Worm (Caenorhabditis elegans): ENCODE data around the gene xpo-1.

DNA sequence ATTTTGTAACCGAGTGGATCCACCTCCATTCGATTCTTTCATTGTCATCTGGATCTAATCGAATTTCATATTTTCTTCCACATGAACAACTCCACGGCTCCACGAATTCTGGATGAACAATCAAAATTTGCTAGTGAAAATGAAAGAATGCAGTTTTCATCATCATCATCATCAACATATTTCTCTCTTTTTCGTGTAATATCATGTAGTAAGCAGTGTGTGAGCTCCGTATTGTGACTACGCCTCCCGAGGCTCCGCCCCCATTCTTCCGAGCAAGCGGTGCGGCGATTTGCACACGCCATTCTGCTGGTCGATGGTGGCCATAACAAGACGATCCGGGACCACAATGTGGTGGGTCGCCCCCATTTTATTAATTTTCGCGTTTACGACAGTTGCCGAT, 6.8 kb upstream of the xpo-1 start, which contains the start of gene ZK742.7:
- no peak for TF ChIP-seq aly-2 (tag; optimal IDR thresholded peaks at IDR 0.05)
- TF ChIP-seq nhr-25 (tag; optimal IDR thresholded peaks at IDR 0.05): no peak
- TF ChIP-seq elt-3 (tag; optimal IDR thresholded peaks at IDR 0.05): no peak
- no peak for TF ChIP-seq ama-1 (optimal IDR thresholded peaks at IDR 0.05)
- TF ChIP-seq egl-27 (tag; optimal IDR thresholded peaks at IDR 0.05): no peak
- no peak for TF ChIP-seq pha-4 (tag; optimal IDR thresholded peaks at IDR 0.05)
- TF ChIP-seq nhr-77 (tag; optimal IDR thresholded peaks at IDR 0.05): no peak
- TF ChIP-seq nhr-28 (tag; optimal IDR thresholded peaks at IDR 0.05): no peak
- TF ChIP-seq nfya-1 (tag; optimal IDR thresholded peaks at IDR 0.05; ENCODE audit: insufficient read depth): no peak
- TF ChIP-seq ztf-4 (tag; optimal IDR thresholded peaks at IDR 0.05): no peak
- TF ChIP-seq snpc-4 (tag; optimal IDR thresholded peaks at IDR 0.05): no peak
- no peak for TF ChIP-seq fos-1 (tag; optimal IDR thresholded peaks at IDR 0.05)
- no peak for TF ChIP-seq ztf-11 (tag; optimal IDR thresholded peaks at IDR 0.05)
- no peak for TF ChIP-seq unc-62 (GFP tag; optimal IDR thresholded peaks at IDR 0.05)

Measured in whole organism, L3 larva.